Worm (Caenorhabditis elegans) whole organism, early embryonic: ENCODE measurements around the gene T01C8.2.

Experiments
- B0310.2 ChIP-seq: sonication (generic microtip); optimal IDR thresholded peaks from 2 replicates; lab custom pipeline; 2016; ENCODE audit warnings: mild to moderate bottlenecking, missing genetic modification characterization, missing compliant biosample characterization
- aly-1 ChIP-seq: sonication (generic microtip); optimal IDR thresholded peaks from 2 replicates; lab custom pipeline; 2016; ENCODE audit warnings: missing genetic modification characterization, missing compliant biosample characterization
- ama-1 ChIP-seq: fragments of 150-350 bp; optimal IDR thresholded peaks from 2 replicates; lab custom pipeline; 2014
- ceh-13 ChIP-seq: fragments of 200-800 bp; sonication (Bioruptor generic); optimal IDR thresholded peaks from 2 replicates; lab custom pipeline; 2018; ENCODE audit warnings: mild to moderate bottlenecking, missing genetic modification characterization, missing compliant biosample characterization
- ceh-36 ChIP-seq: sonication (generic microtip); optimal IDR thresholded peaks from 2 replicates; lab custom pipeline; 2016; ENCODE audit warnings: missing genetic modification characterization, inconsistent platforms, missing compliant biosample characterization
- ets-7 ChIP-seq: sonication (generic microtip); optimal IDR thresholded peaks from 2 replicates; lab custom pipeline; 2016; ENCODE audit warnings: missing genotype, missing genetic modification characterization, missing compliant biosample characterization
- flt-1 ChIP-seq: fragments of 200-800 bp; sonication (Bioruptor generic); IDR thresholded peaks from 2 replicates; pipeline ENCODE4 v1.3.6; 2022; ENCODE audit warnings: missing genetic modification characterization, missing compliant biosample characterization
- hmbx-1 ChIP-seq: sonication (generic microtip); optimal IDR thresholded peaks from 2 replicates; lab custom pipeline; 2016; ENCODE audit warnings: mild to moderate bottlenecking, missing genetic modification characterization, missing compliant biosample characterization
- hmg-4 ChIP-seq: fragments of 200-800 bp; sonication (Bioruptor generic); optimal IDR thresholded peaks from 2 replicates; lab custom pipeline; 2018; ENCODE audit warnings: mild to moderate bottlenecking, missing genetic modification characterization, missing compliant biosample characterization
- hnd-1 ChIP-seq: sonication (generic microtip); optimal IDR thresholded peaks from 2 replicates; lab custom pipeline; 2016; ENCODE audit warnings: missing genetic modification characterization, missing compliant biosample characterization
- pes-1 ChIP-seq: fragments of 200-800 bp; sonication (Bioruptor generic); IDR thresholded peaks from 2 replicates; pipeline ENCODE4 v1.3.6; 2022; ENCODE audit warnings: missing genetic modification reagents, missing genetic modification characterization, missing compliant biosample characterization
- scrt-1 ChIP-seq: fragments of 200-800 bp; sonication (Bioruptor generic); IDR thresholded peaks from 2 replicates; pipeline ENCODE4 v1.3.6; 2022; ENCODE audit warnings: missing genetic modification characterization, missing compliant biosample characterization
- sea-1 ChIP-seq: fragments of 200-800 bp; sonication (Bioruptor generic); conservative IDR thresholded peaks from 2 replicates; pipeline ENCODE4 v1.3.6; 2022; ENCODE audit warnings: missing genetic modification characterization, missing compliant biosample characterization
- tra-4 ChIP-seq: sonication (generic microtip); optimal IDR thresholded peaks from 2 replicates; lab custom pipeline; 2017; ENCODE audit warnings: missing genetic modification characterization, missing compliant biosample characterization

- no peak for TF ChIP-seq ceh-13 (GFP tag; lab: Kevin White, UChicago)
- TF ChIP-seq pes-1, result no peak
- TF ChIP-seq ama-1 (lab: Kevin White, UChicago), result no peak
- no peak for TF ChIP-seq B0310.2 (tag; lab: Kevin White, UChicago)
- no peak for TF ChIP-seq hmg-4
- no peak for TF ChIP-seq sea-1 (GFP tag; lab: Robert Waterston, UW)
- TF ChIP-seq ceh-36, result no peak
- TF ChIP-seq scrt-1 (GFP tag; lab: Robert Waterston, UW), result no peak
- no peak for TF ChIP-seq flt-1 (GFP tag; lab: Robert Waterston, UW)
- no peak for TF ChIP-seq ets-7 (tag; lab: Kevin White, UChicago)
- no peak for TF ChIP-seq tra-4
- TF ChIP-seq hnd-1, result no peak
- TF ChIP-seq aly-1, result no peak
- no peak for TF ChIP-seq hmbx-1 (tag; lab: Kevin White, UChicago)
Measured at ce11 chrX:16744940-16745339, 41.3 kb upstream of the T01C8.2 start, which contains the start of gene C10E2.2.
